Worm (Caenorhabditis elegans) whole organism, L3 larva: ENCODE results near the gene scl-7.

Experiments used
- elt-2 ChIP-seq: sonication (generic microtip); optimal IDR thresholded peaks from 2 replicates; lab custom pipeline; 2016; ENCODE audit warnings: missing genetic modification reagents, mild to moderate bottlenecking, missing genetic modification characterization, missing compliant biosample characterization
- nfya-1 ChIP-seq: sonication (generic microtip); optimal IDR thresholded peaks from 2 replicates; lab custom pipeline; 2017; ENCODE audit warnings: missing genetic modification characterization, mild to moderate bottlenecking, missing compliant biosample characterization, antibody characterized with exemption, moderate library complexity; ENCODE audit not compliant: insufficient read depth
- nhr-77 ChIP-seq: fragments of 150-350 bp; optimal IDR thresholded peaks from 2 replicates; lab custom pipeline; 2014; ENCODE audit warnings: missing biosample characterization, missing genetic modification characterization
- snpc-4 ChIP-seq: fragments of 150-350 bp; optimal IDR thresholded peaks from 2 replicates; lab custom pipeline; 2014; ENCODE audit warnings: missing biosample characterization, missing genetic modification characterization

DNA sequence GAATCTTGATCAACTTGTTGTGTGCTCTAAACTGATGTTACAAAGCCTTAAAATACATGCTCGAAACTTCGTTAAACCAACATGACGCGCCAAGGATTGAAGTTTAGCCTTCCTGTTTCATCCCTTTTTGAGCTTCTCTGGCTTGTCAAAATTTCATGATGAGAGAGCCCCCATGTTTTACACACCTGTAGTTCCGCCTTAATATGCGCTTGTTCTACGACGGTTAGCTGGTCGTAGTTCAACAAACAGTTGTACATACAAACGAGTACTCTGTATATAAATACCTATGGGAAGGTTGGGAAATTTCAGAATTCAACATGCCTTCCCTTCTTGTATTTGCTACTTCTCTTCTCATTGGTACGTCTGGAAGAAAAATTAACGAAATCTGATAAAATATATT is 1.8 kb upstream of the scl-7 start, which contains the start of gene scl-6:
- TF ChIP-seq nfya-1 = no peak
- no peak for TF ChIP-seq nhr-77 (tag; lab: Kevin White, UChicago)
- TF ChIP-seq snpc-4 (tag; lab: Kevin White, UChicago) = no peak
- TF ChIP-seq elt-2 (tag; lab: Kevin White, UChicago) = no peak
